Worm (Caenorhabditis elegans) whole organism, midembryonic: Measurements from ENCODE around the gene nsph-4.1.
"Not testable (repeated sequence)": the region's sequence is repeated elsewhere in the genome, so short reads cannot be mapped to it uniquely, and the experiment has no call there.

ENCODE experiments used
- T22C8.4 ChIP-seq: fragments of 200-800 bp; sonication (Bioruptor generic); IDR thresholded peaks from 2 replicates; pipeline ENCODE4 v1.3.6; 2022; ENCODE audit warnings: missing genetic modification characterization, missing compliant biosample characterization
- cog-1 ChIP-seq: sonication (generic microtip); optimal IDR thresholded peaks from 2 replicates; lab custom pipeline; 2016; ENCODE audit warnings: missing genetic modification characterization, missing compliant biosample characterization
- flt-1 ChIP-seq: fragments of 200-800 bp; sonication (Bioruptor generic); IDR thresholded peaks from 2 replicates; pipeline ENCODE4 v1.3.6; 2022; ENCODE audit warnings: missing genetic modification characterization, missing compliant biosample characterization
- klf-2 ChIP-seq: fragments of 200-800 bp; sonication (Bioruptor generic); conservative IDR thresholded peaks from 2 replicates; pipeline ENCODE4 v1.3.6; 2022; ENCODE audit warnings: missing genetic modification reagents, missing genetic modification characterization, missing compliant biosample characterization
- med-1 ChIP-seq: sonication (generic microtip); optimal IDR thresholded peaks from 2 replicates; lab custom pipeline; 2017; ENCODE audit warnings: missing genetic modification characterization, mild to moderate bottlenecking, missing compliant biosample characterization, antibody characterized with exemption, missing genetic modification reagents; ENCODE audit not compliant: insufficient read depth
- ref-1 ChIP-seq: fragments of 200-800 bp; sonication (Bioruptor generic); conservative IDR thresholded peaks from 2 replicates; pipeline ENCODE4 v1.3.6; 2022; ENCODE audit warnings: missing genetic modification reagents, missing genetic modification characterization, missing compliant biosample characterization
- tab-1 ChIP-seq: fragments of 200-800 bp; sonication (Bioruptor generic); IDR thresholded peaks from 2 replicates; pipeline ENCODE4 v1.3.6; 2022; ENCODE audit warnings: missing genetic modification characterization, missing compliant biosample characterization
- ztf-23 ChIP-seq: fragments of 200-800 bp; sonication (Bioruptor generic); IDR thresholded peaks from 2 replicates; pipeline ENCODE4 v1.3.6; 2022; ENCODE audit warnings: missing genetic modification reagents, missing genetic modification characterization, missing compliant biosample characterization
- ztf-29 ChIP-seq: fragments of 200-800 bp; sonication (Bioruptor generic); IDR thresholded peaks from 2 replicates; pipeline ENCODE4 v1.3.6; 2022; ENCODE audit warnings: missing genetic modification reagents, missing genetic modification characterization, missing compliant biosample characterization

Gene nsph-4.1

DNA sequence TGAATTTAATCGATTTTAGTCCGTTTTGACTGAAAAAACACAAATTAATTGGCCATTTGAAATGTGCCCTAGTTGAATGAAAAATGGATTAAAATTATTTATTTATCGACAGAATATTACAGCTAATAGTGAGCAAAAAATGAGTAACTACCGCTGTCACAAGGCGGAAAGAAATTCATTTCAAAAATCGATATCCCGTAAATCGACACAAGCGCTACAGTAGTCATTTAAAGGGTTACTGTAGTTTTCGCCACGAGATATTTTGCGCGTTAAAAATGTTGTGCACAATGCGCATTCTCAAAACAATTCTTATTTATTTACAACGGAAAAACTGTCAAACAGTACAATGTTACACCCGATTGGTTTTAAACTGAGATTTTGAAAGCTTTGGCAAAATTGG is 16.0 kb upstream of the nsph-4.1 start:
- TF ChIP-seq flt-1 = no peak
- TF ChIP-seq ztf-29 = no peak
- no peak for TF ChIP-seq ref-1 (GFP tag; lab: Robert Waterston, UW)

DNA sequence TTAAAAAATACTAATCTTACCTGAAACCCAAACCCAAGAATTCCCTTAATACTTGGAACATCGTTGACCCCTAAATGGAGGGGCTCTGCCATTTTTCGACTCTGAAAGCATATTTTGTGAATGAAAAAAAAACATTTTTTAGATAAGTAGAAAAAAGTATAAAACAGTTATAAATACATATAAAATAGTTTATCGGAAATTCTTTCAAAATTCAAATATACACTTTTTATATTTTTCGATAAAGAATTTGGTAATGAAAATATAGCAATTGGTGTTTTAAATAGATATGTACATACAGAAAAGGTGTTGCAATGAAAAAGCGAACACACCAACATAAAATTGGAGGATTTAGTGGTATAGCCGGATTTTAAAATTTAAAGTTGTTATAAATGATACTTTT is 11.6 kb upstream of the nsph-4.1 start, which contains the start of gene Y59E9AL.4:
TSS of gene Y59E9AL.4 (minus strand) at position 101 of the 400 bp plus-strand sequence.
- TF ChIP-seq T22C8.4 (no peak), med-1 (GFP tag; lab: Kevin White, UChicago) (no peak), klf-2 (no peak), ztf-29 (no peak), ref-1 (GFP tag; lab: Robert Waterston, UW) (no peak), ztf-23 (GFP tag; lab: Robert Waterston, UW) (no peak), cog-1 (tag; lab: Kevin White, UChicago) (no peak)

DNA sequence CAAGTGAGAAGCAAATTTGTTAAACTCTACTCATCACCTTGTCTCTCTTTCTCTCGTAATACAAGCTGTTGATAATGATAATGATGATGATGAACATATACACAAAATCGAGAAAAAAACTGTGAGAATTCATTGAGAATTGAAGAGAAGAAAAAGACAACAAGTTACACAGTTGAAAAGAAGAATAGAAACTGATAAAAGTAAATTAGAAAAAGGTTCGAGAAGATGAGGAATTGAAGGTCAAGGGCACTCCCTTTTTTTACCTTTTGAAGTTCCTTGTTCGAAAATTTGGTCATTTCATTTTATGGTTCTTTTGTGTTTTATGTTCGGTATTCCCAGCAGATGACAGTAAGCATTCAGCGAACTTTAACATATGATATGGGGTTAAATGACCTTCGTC is 10.3 kb upstream of the nsph-4.1 start:
- TF ChIP-seq ref-1 (GFP tag; lab: Robert Waterston, UW) (no peak), cog-1 (tag; lab: Kevin White, UChicago) (no peak), med-1 (GFP tag; lab: Kevin White, UChicago) (no peak), flt-1 (no peak), tab-1 (GFP tag; lab: Robert Waterston, UW) (no peak), ztf-23 (GFP tag; lab: Robert Waterston, UW) (no peak), klf-2 (no peak), ztf-29 (no peak), T22C8.4 (no peak)

DNA sequence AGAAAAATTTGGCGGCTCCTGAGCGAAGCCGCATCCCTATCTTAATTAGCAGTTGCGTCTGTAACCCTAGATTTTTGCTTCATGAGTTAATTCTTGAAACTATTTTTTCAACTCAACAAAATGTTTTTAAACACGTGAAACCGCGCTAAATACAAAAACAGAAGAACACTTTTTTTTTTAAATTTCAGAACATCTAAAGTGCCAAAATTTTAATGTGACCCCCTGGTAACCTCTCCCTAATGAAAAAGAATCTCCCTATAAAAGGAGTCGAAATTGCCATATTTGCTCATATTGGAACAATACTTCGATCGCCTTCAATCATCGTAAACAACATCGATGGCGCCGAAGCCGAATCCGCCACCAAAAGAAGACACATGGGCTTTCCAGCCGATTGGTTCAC is 8.2 kb upstream of the nsph-4.1 start, which contains the start of gene nsph-4.2:
TSS of gene nsph-4.2 (plus strand) at position 301 of the 400 bp plus-strand sequence.
- TF ChIP-seq T22C8.4; flt-1; ztf-23 (GFP tag; lab: Robert Waterston, UW): not testable (repeated sequence)

DNA sequence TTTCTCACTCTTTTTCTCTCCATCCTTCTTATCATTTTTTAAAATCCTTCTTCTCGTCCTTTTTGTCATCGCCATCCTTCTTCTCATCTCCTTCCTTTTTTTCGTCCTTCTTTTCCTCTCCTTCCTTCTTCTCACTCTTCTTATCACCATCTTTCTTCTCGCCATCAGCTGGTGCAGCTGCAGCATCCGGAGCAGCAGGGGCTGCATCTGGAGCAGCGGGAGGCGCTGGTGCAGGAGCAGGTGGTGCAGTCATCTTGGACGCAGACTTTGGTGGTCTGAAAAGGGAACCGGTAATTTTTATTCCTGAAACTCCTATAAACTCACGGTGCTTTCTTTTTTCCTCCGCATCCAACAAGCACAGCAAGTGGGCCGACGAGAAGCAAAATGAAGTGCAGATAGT is 4.9 kb upstream of the nsph-4.1 start:
- TF ChIP-seq ztf-23 (GFP tag; lab: Robert Waterston, UW) = no peak

DNA sequence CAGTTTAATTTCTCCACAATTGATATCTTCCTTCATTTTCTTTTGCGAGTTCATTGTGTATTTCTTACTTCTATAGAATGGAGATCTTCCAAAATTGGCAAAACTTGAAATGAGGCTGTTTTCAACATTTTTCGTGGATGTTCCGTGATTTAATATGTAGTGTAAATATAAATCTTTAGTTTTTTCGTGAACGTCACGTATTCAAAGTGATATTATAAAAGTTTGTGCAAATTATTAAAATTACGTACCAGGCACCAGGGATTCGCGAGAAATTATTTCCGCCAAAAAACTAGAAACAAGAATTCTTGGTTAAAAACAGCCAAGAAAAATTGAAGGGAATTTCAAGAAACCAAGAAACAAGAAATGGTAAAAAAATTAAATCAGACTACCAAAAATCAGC is 2.4 kb upstream of the nsph-4.1 start, which contains the start of gene Y59E9AL.8:
TSS of gene Y59E9AL.8 (minus strand) at position 101 of the 400 bp plus-strand sequence.
- TF ChIP-seq flt-1 = no peak

DNA sequence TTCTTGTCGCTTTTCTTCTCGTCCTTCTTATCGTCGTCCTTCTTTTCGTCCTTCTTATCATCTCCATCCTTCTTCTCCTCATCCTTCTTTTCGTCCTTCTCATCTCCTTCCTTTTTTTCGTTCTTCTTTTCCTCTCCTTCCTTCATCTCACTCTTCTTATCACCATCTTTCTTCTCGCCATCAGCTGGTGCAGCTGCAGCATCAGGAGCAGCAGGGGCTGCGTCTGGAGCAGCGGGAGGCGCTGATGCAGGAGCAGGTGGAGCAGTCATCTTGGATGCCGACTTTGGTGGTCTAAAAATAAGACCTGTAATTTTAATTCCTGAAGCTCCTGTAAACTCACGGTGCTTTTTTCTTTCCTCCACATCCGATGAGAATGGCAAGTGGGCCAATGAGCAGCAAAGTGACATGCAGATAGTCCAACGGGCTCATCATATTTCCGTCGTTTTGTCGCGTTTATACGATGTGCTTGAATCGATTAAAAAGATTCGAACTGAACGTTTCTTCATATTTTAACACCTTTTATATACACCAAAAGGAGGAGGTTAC is 1.3 kb upstream of the nsph-4.1 start, which contains the start of gene cylc-1:
TSS of gene cylc-1 (minus strand) at position 496 of the 546 bp plus-strand sequence.
- not testable (repeated sequence) for TF ChIP-seq ztf-29; med-1 (GFP tag; lab: Kevin White, UChicago); klf-2

DNA sequence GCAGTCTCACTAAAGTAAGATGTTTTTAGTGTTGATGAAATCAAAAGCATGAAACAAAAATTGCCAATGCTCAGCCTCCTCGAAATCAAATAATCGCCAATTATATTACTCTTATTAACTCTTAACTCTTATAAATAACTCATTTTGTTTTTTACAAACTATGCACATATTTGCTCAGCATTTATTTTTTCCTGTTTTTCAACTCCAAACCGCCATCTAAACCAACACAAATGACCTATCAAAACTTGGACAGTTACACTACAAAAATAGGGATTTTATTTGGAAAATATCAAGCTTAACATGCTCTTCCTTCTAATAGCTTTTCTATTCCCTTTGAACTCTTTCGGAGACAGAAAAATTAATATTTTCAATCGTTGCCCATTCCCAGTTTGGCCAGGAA is 2.0 kb downstream of the nsph-4.1 start, which contains the start of gene thn-6:
TSS of gene thn-6 (plus strand) at position 301 of the 400 bp plus-strand sequence.
- TF ChIP-seq cog-1 (tag; lab: Kevin White, UChicago) (no peak), ztf-29 (no peak), T22C8.4 (no peak), klf-2 (no peak), ref-1 (GFP tag; lab: Robert Waterston, UW) (no peak), tab-1 (GFP tag; lab: Robert Waterston, UW) (no peak), flt-1 (no peak), ztf-23 (GFP tag; lab: Robert Waterston, UW) (no peak)

DNA sequence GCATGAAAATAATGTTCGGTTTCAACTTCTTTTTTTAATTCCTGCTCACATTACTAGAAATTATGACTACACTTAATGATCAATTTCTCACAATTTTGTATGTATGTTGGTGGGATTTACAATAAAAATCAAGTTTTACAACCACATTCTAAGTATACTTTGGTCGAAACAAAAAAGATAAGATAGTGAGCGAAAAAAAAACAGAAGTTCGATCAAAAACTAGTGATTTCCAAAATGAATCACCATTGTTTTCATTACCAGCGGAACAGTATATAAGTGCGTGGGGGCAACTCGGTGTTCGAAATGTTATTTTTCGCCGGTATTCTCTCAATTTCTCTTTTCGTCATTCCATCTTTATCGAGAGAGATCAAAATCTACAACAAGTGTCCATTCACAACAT is 3.9 kb downstream of the nsph-4.1 start, which contains the start of gene thn-5:
TSS of gene thn-5 (plus strand) at position 301 of the 400 bp plus-strand sequence.
- TF ChIP-seq ztf-29 = no peak
- TF ChIP-seq ztf-23 (GFP tag; lab: Robert Waterston, UW) = no peak
- no peak for TF ChIP-seq med-1 (GFP tag; lab: Kevin White, UChicago)
- no peak for TF ChIP-seq T22C8.4
- no peak for TF ChIP-seq ref-1 (GFP tag; lab: Robert Waterston, UW)

DNA sequence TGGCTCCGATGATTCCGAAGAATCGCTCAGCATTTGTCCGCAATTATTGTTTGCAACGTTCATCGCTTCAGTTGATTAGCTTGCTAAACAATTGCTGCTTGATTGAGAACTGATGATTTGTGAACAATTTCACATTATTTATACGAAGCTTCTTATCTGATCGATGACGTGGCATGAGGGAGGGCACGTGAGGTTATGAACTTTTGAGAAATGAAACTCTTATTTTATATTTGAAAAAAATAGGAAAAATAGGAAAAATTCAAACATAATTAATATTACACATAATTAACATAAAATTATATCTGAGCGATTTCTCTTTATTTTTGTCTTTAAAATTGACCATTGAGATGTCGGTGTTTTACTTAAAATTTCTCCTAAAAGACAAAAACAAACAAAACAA is 28.0 kb downstream of the nsph-4.1 start, which contains the start of gene F36H12.10:
TSS of gene F36H12.10 (minus strand) at position 101 of the 400 bp plus-strand sequence.
- TF ChIP-seq T22C8.4; ref-1 (GFP tag; lab: Robert Waterston, UW); tab-1 (GFP tag; lab: Robert Waterston, UW): not testable (repeated sequence)

DNA sequence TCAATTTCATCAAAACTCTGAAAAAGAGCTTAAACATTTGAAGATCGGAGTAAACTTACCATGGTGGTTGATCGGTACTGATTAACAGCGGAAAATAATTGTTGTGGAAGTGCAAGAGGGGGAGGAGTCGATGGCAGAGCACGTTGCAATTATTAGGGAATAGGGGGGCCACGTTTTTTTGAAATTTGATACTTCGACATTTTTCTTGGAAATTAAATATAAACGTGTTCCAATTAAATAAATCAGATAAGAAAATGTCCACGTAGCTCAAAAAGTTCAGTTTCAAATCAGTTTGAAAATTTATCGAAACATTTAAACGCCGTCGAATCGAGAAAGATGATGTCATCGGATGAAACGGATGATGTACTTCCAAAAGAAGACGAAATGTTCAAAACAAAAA is 30.1 kb downstream of the nsph-4.1 start, which contains the start of gene F36H12.9:
TSS of gene F36H12.9 (plus strand) at position 301 of the 400 bp plus-strand sequence.
- TF ChIP-seq T22C8.4, klf-2, ztf-29: not testable (repeated sequence)

DNA sequence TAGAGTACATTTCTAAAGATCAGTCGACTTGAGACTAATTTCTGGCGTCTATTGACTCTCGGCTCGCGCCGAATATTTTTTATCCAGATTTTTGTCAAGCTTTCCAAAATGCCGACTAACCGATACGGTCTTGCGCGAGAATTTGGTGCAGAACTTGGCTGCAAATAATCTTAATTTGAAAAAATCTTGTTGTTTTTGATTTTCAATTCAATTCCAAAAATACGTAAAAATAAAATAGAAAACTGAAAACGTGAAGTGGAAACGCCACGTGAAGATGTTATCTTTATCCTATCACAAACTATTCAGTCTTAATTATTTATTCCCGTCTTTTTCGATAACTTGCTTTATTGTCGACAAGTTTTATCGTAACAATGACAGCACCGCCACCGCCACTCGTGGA is 31.7 kb downstream of the nsph-4.1 start, which contains the start of gene ttbk-2.1:
TSS of gene ttbk-2.1 (plus strand) at position 301 of the 400 bp plus-strand sequence.
- TF ChIP-seq ztf-23 (GFP tag; lab: Robert Waterston, UW); cog-1 (tag; lab: Kevin White, UChicago); klf-2: not testable (repeated sequence)
